Fruit fly (Drosophila melanogaster) whole organism, wandering third instar larva: Measurements from ENCODE around the gene CG32985.

Experiments used
- Abd-B ChIP-seq: fragments of >200 bp; optimal IDR thresholded peaks from 2 replicates; lab custom pipeline; 2017; ENCODE audit warnings: missing biosample characterization, missing genetic modification characterization
- GATAd ChIP-seq: sonication (Bioruptor generic); optimal IDR thresholded peaks from 2 replicates; lab custom pipeline; 2016; ENCODE audit warnings: missing biosample characterization, missing genetic modification characterization
- HLH106 ChIP-seq: fragments of 200-800 bp; optimal IDR thresholded peaks from 3 replicates; lab custom pipeline; 2019; ENCODE audit warnings: missing biosample characterization, mild to moderate bottlenecking, missing genetic modification characterization, moderate library complexity
- Hr78 ChIP-seq: fragments of >200 bp; optimal IDR thresholded peaks from 2 replicates; lab custom pipeline; 2017; ENCODE audit warnings: missing biosample characterization, missing genetic modification characterization
- Hr83 ChIP-seq: fragments of 200-300 bp; sonication (Bioruptor generic); optimal IDR thresholded peaks from 2 replicates; lab custom pipeline; 2016; ENCODE audit warnings: missing biosample characterization, mild to moderate bottlenecking, missing genetic modification characterization, moderate library complexity; ENCODE audit not compliant: poor library complexity, severe bottlenecking
- OdsH ChIP-seq: fragments of 200-800 bp; sonication (Bioruptor generic); optimal IDR thresholded peaks from 2 replicates; lab custom pipeline; 2016; ENCODE audit warnings: missing biosample characterization, mild to moderate bottlenecking, missing genetic modification characterization
- Rel ChIP-seq, 2 experiments: fragments of 200-800 bp; sonication (Bioruptor generic) in 1 of 2; optimal IDR thresholded peaks; 2 replicates in 1 of 2; 3 replicates in 1 of 2; lab custom pipeline; 2016 to 2019; ENCODE audit warnings: mild to moderate bottlenecking in 2 of 2, missing biosample characterization in 2 of 2, missing genetic modification characterization in 2 of 2, moderate library complexity in 1 of 2
- br ChIP-seq: fragments of 200-800 bp; sonication (Bioruptor generic); optimal IDR thresholded peaks from 2 replicates; lab custom pipeline; 2016; ENCODE audit warnings: missing biosample characterization, missing genetic modification characterization
- dl ChIP-seq, 2 experiments: fragments of 175-275, 200-275 bp in 1 of 2; fragments of 200-275 bp in 1 of 2; sonication (Bioruptor generic); optimal IDR thresholded peaks; lab custom pipeline; 2018; ENCODE audit warnings: mild to moderate bottlenecking in 2 of 2, missing biosample characterization in 2 of 2, missing genetic modification characterization in 2 of 2, moderate library complexity in 2 of 2; ENCODE audit not compliant: partially characterized antibody in 2 of 2, insufficient read depth in 1 of 2
- dmrt93B ChIP-seq: fragments of 200-800 bp; sonication (Bioruptor generic); optimal IDR thresholded peaks from 2 replicates; lab custom pipeline; 2018; ENCODE audit warnings: missing biosample characterization, mild to moderate bottlenecking, missing genetic modification characterization
- dsf ChIP-seq: sonication (Bioruptor generic); optimal IDR thresholded peaks from 2 replicates; lab custom pipeline; 2016; ENCODE audit warnings: missing biosample characterization, missing genetic modification characterization, borderline replicate concordance
- foxo ChIP-seq, 2 experiments: fragments of 200-800 bp; sonication (Bioruptor generic); optimal IDR thresholded peaks; 2 replicates in 1 of 2; 3 replicates in 1 of 2; lab custom pipeline; 2016 to 2017; ENCODE audit warnings: missing biosample characterization in 2 of 2, missing genetic modification characterization in 2 of 2
- h ChIP-seq: fragments of 200-800 bp; sonication (Bioruptor generic); optimal IDR thresholded peaks from 3 replicates; lab custom pipeline; 2016; ENCODE audit warnings: missing biosample characterization, mild to moderate bottlenecking, missing genetic modification characterization
- jim ChIP-seq: fragments of 175-275, 200-325 bp; sonication (Bioruptor generic); optimal IDR thresholded peaks from 2 replicates; lab custom pipeline; 2016; ENCODE audit warnings: missing biosample characterization, mild to moderate bottlenecking, missing genetic modification characterization
- pan ChIP-seq: fragments of >200 bp; optimal IDR thresholded peaks from 2 replicates; lab custom pipeline; 2017
- psq ChIP-seq: fragments of 200-800 bp; sonication (Bioruptor generic); optimal IDR thresholded peaks from 3 replicates; lab custom pipeline; 2017; ENCODE audit warnings: missing biosample characterization, mild to moderate bottlenecking, missing genetic modification characterization, moderate library complexity
- sage ChIP-seq: fragments of 200-800 bp; sonication (Bioruptor generic); optimal IDR thresholded peaks from 2 replicates; lab custom pipeline; 2016; ENCODE audit warnings: missing biosample characterization, mild to moderate bottlenecking, missing genetic modification characterization
- woc ChIP-seq: sonication (Bioruptor generic); optimal IDR thresholded peaks from 2 replicates; lab custom pipeline; 2016; ENCODE audit warnings: missing biosample characterization, mild to moderate bottlenecking, missing genetic modification characterization

CG32985 gene

DNA sequence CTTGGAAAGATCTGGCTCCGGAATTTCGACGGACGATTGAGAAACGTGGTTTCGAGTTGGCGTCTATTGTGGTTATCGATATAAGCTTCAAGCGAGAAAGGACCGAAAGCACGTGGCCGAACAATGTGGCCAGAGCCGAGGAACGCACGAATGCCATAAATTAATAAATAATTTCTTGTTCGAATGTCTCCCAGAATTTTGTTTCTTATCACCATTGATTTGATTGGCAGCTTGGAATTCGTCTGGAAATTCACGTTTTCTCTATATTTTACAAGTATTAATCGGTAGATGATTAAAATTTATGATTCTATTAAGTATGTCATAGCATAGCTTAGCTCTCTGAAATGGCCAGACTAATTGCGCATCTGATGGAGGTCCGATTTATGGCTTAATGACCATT is 51.6 kb downstream of the CG32985 start, which contains the start of gene Rcd-1r:
TSS of gene Rcd-1r (minus strand) at position 101 of the 400 bp plus-strand sequence.
- TF ChIP-seq pan (lab: Kevin White, UChicago), result no peak
- no peak for TF ChIP-seq dsf (GFP tag; lab: Kevin White, UChicago)
- TF ChIP-seq Hr83 (GFP tag; lab: Kevin White, UChicago), result no peak
- TF ChIP-seq Abd-B (GFP tag; lab: Kevin White, UChicago), result no peak
- no peak for TF ChIP-seq foxo (GFP tag; optimal IDR thresholded peaks at IDR 0.05; lab: Kevin White, UChicago)
- no peak for TF ChIP-seq GATAd (GFP tag; lab: Kevin White, UChicago)
- TF ChIP-seq dmrt93B (GFP tag; lab: Kevin White, UChicago), result no peak
- TF ChIP-seq br (GFP tag; lab: Kevin White, UChicago), result no peak
- no peak for TF ChIP-seq sage (GFP tag; lab: Kevin White, UChicago)
- no peak for TF ChIP-seq OdsH (GFP tag; lab: Kevin White, UChicago)
- TF ChIP-seq h (GFP tag; lab: Kevin White, UChicago), result no peak
- no peak for TF ChIP-seq HLH106 (tag; lab: Kevin White, UChicago)
- TF ChIP-seq dl (GFP tag; optimal IDR thresholded peaks at IDR 0.05; lab: Kevin White, UChicago; ENCODE audit: insufficient read depth in 1 of 2, partially characterized antibody in 2 of 2), result no peak
- no peak for TF ChIP-seq woc (GFP tag; lab: Kevin White, UChicago)
- TF ChIP-seq Hr78 (GFP tag; lab: Kevin White, UChicago), result no peak
- TF ChIP-seq Rel (GFP tag; optimal IDR thresholded peaks at IDR 0.05; lab: Kevin White, UChicago), result no peak
- TF ChIP-seq Rel (tag; optimal IDR thresholded peaks at IDR 0.05; lab: Kevin White, UChicago), result no peak
- no peak for TF ChIP-seq psq (GFP tag; lab: Kevin White, UChicago)
- no peak for TF ChIP-seq jim
